Worm (Caenorhabditis elegans): ENCODE results near the gene C16B8.3.

DNA sequence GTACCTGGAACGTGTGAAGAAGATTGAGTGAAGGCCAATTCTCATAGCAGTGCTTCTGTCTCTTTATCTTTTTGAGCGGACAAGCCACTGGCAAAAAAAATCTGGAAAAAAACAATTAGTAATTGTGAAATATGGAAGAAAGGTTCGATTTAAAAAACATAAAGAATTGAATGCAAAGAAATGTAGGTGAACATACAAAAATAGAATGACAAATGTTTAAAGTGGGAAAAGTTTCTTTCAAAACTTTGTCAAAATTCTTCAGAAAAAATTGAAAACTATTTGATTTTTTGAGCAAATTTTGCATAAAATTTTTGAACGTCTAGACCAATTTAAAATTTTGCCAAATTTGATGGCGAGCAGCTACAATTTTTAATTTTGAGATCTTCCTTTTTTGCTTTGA, 25.2 kb downstream of the C16B8.3 start, which contains the start of gene ptp-4A2:
- TF ChIP-seq ceh-79 (tag; optimal IDR thresholded peaks at IDR 0.05): no peak
- TF ChIP-seq let-607 (tag; optimal IDR thresholded peaks at IDR 0.05): no peak
- TF ChIP-seq gei-17 (GFP tag; optimal IDR thresholded peaks at IDR 0.05): no peak
- no peak for TF ChIP-seq mel-28 (tag; optimal IDR thresholded peaks at IDR 0.05; ENCODE audit: borderline replicate concordance)
- no peak for TF ChIP-seq F49E8.2 (tag; optimal IDR thresholded peaks at IDR 0.05; ENCODE audit: insufficient read depth)
- no peak for TF ChIP-seq mcd-1 (GFP tag; IDR thresholded peaks at IDR 0.05)
- TF ChIP-seq pha-4 (tag; optimal IDR thresholded peaks at IDR 0.05): no peak
- no peak for TF ChIP-seq ets-4 (GFP tag; optimal IDR thresholded peaks at IDR 0.05)
- no peak for TF ChIP-seq Y53G8AR.9 (GFP tag; conservative IDR thresholded peaks at IDR 0.05)
- no peak for TF ChIP-seq F57A8.1 (GFP tag; optimal IDR thresholded peaks at IDR 0.05)
- TF ChIP-seq ceh-40 (GFP tag; IDR thresholded peaks at IDR 0.05): no peak
- no peak for TF ChIP-seq F39B2.1 (GFP tag; IDR thresholded peaks at IDR 0.05)
- no peak for TF ChIP-seq unc-62 (GFP tag; optimal IDR thresholded peaks at IDR 0.05)
- no peak for TF ChIP-seq athp-1 (tag; optimal IDR thresholded peaks at IDR 0.05)

Data from whole organism, young adult.